Fruit fly (Drosophila melanogaster) whole organism, pupa: ENCODE data around the gene CG14174.

Experiments
- CG10348 ChIP-seq: fragments of 200-800 bp; sonication (Bioruptor generic); IDR thresholded peaks from 2 replicates; pipeline ENCODE4 v1.3.6; 2022; ENCODE audit warnings: missing biosample characterization, missing genetic modification characterization
- CG12605 ChIP-seq: fragments of 200-800 bp; sonication (Bioruptor generic); IDR thresholded peaks from 2 replicates; pipeline ENCODE4 v1.3.6; 2022; ENCODE audit warnings: missing biosample characterization, missing genetic modification characterization
- CG13204 ChIP-seq: fragments of 200-800 bp; sonication (Bioruptor generic); optimal IDR thresholded peaks from 2 replicates; lab custom pipeline; 2018; ENCODE audit warnings: missing biosample characterization, mild to moderate bottlenecking, missing genetic modification characterization, moderate library complexity
- CG14655 ChIP-seq: fragments of 200-800 bp; sonication (Bioruptor generic); optimal IDR thresholded peaks from 3 replicates; lab custom pipeline; 2017; ENCODE audit warnings: mild to moderate bottlenecking, missing biosample characterization, missing genetic modification reagents, missing genetic modification characterization
- CG15710 ChIP-seq: fragments of 200-800 bp; sonication (Bioruptor generic); optimal IDR thresholded peaks from 2 replicates; lab custom pipeline; 2018; ENCODE audit warnings: missing biosample characterization, mild to moderate bottlenecking, missing genetic modification characterization, moderate library complexity
- CG17806 ChIP-seq: fragments of 200-800 bp; sonication (Bioruptor generic); optimal IDR thresholded peaks from 2 replicates; lab custom pipeline; 2018; ENCODE audit warnings: missing biosample characterization, mild to moderate bottlenecking, missing genetic modification characterization, moderate library complexity
- CG32121 ChIP-seq: fragments of 200-800 bp; sonication (Bioruptor generic); IDR thresholded peaks from 2 replicates; pipeline ENCODE4 v1.3.6; 2022; ENCODE audit warnings: missing biosample characterization, missing genetic modification characterization
- CG34367 ChIP-seq: fragments of 200-800 bp; sonication (Bioruptor generic); optimal IDR thresholded peaks from 2 replicates; lab custom pipeline; 2018; ENCODE audit warnings: missing biosample characterization, mild to moderate bottlenecking, missing genetic modification characterization
- CG4496 ChIP-seq: fragments of 200-800 bp; sonication (Bioruptor generic); IDR thresholded peaks from 3 replicates; pipeline ENCODE4 v1.3.6; 2022; ENCODE audit warnings: missing biosample characterization, missing genetic modification characterization
- CG8159 ChIP-seq: fragments of 200-800 bp; sonication (Bioruptor generic); optimal IDR thresholded peaks from 3 replicates; lab custom pipeline; 2018; ENCODE audit warnings: missing biosample characterization, mild to moderate bottlenecking, missing genetic modification characterization, moderate library complexity
- CG8301 ChIP-seq: fragments of 200-800 bp; sonication (Bioruptor generic); optimal IDR thresholded peaks from 2 replicates; lab custom pipeline; 2018; ENCODE audit warnings: missing biosample characterization, mild to moderate bottlenecking, missing genetic modification characterization
- CG9948 ChIP-seq: fragments of 200-800 bp; sonication (Bioruptor generic); optimal IDR thresholded peaks from 2 replicates; lab custom pipeline; 2018; ENCODE audit warnings: missing biosample characterization, mild to moderate bottlenecking, missing genetic modification characterization, moderate library complexity
- D1 ChIP-seq: fragments of 200-800 bp; sonication (Bioruptor generic); optimal IDR thresholded peaks from 2 replicates; lab custom pipeline; 2018; ENCODE audit warnings: missing biosample characterization, mild to moderate bottlenecking, missing genetic modification characterization, moderate library complexity
- EcR ChIP-seq: fragments of 200-800 bp; sonication (Bioruptor generic); optimal IDR thresholded peaks from 3 replicates; lab custom pipeline; 2019; ENCODE audit warnings: missing biosample characterization, missing genetic modification characterization, mild to moderate bottlenecking, moderate library complexity, missing genetic modification reagents
- Ets98B ChIP-seq: fragments of 200-800 bp; sonication (Bioruptor generic); IDR thresholded peaks from 2 replicates; pipeline ENCODE4 v1.3.6; 2022; ENCODE audit warnings: missing biosample characterization, missing genetic modification characterization
- Pif1A ChIP-seq: fragments of 200-800 bp; sonication (Bioruptor generic); optimal IDR thresholded peaks from 3 replicates; lab custom pipeline; 2016; ENCODE audit warnings: missing biosample characterization, missing genetic modification characterization
- Pif1B ChIP-seq: fragments of 200-800 bp; sonication (Bioruptor generic); optimal IDR thresholded peaks from 3 replicates; lab custom pipeline; 2016; ENCODE audit warnings: missing biosample characterization, missing genetic modification characterization
- Snoo ChIP-seq: fragments of 200-800 bp; sonication (Bioruptor generic); optimal IDR thresholded peaks from 3 replicates; lab custom pipeline; 2017; ENCODE audit warnings: missing biosample characterization, mild to moderate bottlenecking, missing genetic modification characterization, inconsistent platforms
- fd96Ca ChIP-seq: fragments of 200-800 bp; sonication (Bioruptor generic); IDR thresholded peaks from 3 replicates; pipeline ENCODE4 v1.3.6; 2022; ENCODE audit warnings: missing biosample characterization, missing genetic modification characterization
- gl ChIP-seq: fragments of 200-800 bp; sonication (Bioruptor generic); optimal IDR thresholded peaks from 2 replicates; lab custom pipeline; 2018; ENCODE audit warnings: missing biosample characterization, mild to moderate bottlenecking, missing genetic modification characterization
- rn ChIP-seq: fragments of 200-800 bp; sonication (Bioruptor generic); IDR thresholded peaks from 2 replicates; pipeline ENCODE4 v1.3.6; 2022; ENCODE audit warnings: missing biosample characterization, missing genetic modification characterization

Gene CG14174

DNA sequence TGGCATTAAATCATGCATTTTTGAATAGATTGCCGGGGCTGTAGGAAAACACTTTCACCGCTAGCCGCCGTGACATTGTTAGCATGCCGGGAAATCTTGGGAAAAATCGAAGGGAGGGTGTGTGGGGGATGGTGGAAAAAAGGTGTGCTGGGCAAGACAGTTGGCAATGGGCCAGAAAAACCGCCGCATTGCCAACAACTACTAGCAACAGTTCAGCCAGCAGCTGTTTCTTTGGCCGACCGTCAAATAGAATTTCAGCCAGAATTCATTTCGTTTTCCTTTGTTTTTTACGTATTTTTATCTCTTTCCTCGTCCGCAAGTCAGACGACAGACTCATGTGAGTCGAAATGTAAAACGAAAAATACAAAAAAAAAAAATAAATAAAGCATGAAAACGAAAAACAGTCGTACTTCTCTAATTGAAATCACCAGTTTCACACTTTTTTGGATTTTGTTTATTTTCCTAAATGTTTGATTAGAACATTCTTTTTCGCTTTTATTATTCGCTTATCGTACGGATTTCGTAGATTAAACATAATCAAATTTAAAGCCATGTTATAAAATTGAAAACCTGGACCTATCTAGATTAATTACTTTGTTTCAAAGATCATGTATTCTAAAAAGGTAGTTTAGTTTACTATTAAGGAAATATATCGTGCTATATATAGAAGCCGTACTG, 28.2 kb upstream of the CG14174 start:
- TF ChIP-seq CG13204 (GFP tag; lab: Kevin White, UChicago) (no peak), CG9948 (tag; lab: Kevin White, UChicago) (no peak), CG17806 (tag; lab: Kevin White, UChicago) (no peak), Pif1B (GFP tag; lab: Kevin White, UChicago) (no peak), CG14655 (GFP tag; lab: Kevin White, UChicago) (peak; percentile 26), Ets98B (no peak; the same call in 1 of the 2 replicates), CG15710 (no peak), Snoo (tag; lab: Kevin White, UChicago) (peak; percentile 9), gl (tag; lab: Kevin White, UChicago) (no peak), rn (no peak), CG32121 (GFP tag; lab: Robert Waterston, UW) (peak; percentile 91), fd96Ca (GFP tag; lab: Robert Waterston, UW) (no peak), CG34367 (tag; lab: Kevin White, UChicago) (no peak), CG10348 (GFP tag; lab: Robert Waterston, UW) (no peak), Pif1A (GFP tag; lab: Kevin White, UChicago) (no peak), CG4496 (GFP tag; lab: Robert Waterston, UW) (peak; percentile 37; the same call in 1 of the 3 replicates), CG12605 (0 out of 2 replicates have a peak, but pooled peaks have one; percentile 22), CG8301 (tag; lab: Kevin White, UChicago) (peak; percentile 19), D1 (no peak), CG8159 (tag; lab: Kevin White, UChicago) (no peak), EcR (no peak)
- TF ChIP-seq, all 21 proteins: peak for 6

DNA sequence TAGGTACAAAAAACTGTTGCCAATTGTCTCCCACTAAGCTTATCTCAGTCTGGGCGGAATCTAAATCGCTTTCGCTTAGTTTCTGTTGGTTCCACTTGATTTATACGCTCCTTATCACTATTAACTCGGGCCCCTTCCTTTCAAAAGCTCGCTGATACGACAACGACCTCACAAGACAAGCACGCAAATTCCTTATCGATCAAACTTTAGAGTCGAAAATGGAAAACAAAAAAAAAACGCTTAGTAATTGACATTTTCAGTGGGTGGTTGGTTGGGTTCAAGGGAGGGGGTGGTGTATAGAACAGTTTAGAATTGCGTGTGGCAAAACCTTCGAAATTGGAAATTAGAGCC, 27.7 kb upstream of the CG14174 start:
- TF ChIP-seq CG9948 (tag; lab: Kevin White, UChicago): no peak
- TF ChIP-seq Pif1A (GFP tag; lab: Kevin White, UChicago): no peak
- no peak for TF ChIP-seq CG12605
- TF ChIP-seq fd96Ca (GFP tag; lab: Robert Waterston, UW): no peak
- TF ChIP-seq CG15710: no peak
- TF ChIP-seq, all 21 proteins: peak for 0

DNA sequence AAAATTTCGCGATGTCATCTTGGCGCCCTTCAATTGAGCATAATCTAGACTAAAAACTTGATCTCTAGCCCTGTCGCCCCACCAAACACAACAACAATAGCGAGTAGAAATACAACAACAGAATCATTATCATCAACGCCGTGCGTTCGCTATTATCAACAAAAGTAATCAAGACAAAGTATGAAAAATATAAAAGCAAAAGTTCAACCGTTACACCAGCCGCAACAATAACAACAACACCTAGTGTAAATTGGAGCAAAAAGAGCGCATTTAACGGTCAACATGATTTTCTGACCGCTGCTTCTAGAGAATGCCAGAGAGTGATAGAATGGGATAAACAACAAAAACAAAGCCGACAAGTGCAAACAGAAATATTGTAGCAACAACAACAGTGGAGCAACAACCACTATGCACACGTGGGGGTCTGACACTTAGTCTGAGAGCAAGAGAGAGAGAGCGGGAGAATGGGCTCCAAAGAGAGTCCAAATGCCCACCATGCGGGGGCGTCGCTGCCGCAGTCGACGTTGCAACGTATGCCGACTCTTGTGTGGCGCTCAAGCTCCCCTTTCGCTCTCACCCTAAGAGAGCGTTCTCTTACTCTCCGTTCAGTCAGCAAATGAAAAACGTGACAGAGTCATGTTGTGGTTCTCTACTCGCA, 26.8 kb upstream of the CG14174 start:
- TF ChIP-seq EcR (peak; percentile 80), CG12605 (peak; percentile 32; the same call in 1 of the 2 replicates), gl (tag; lab: Kevin White, UChicago) (no peak), Ets98B (peak; percentile 54; the same call in 1 of the 2 replicates), Pif1B (GFP tag; lab: Kevin White, UChicago) (no peak)

DNA sequence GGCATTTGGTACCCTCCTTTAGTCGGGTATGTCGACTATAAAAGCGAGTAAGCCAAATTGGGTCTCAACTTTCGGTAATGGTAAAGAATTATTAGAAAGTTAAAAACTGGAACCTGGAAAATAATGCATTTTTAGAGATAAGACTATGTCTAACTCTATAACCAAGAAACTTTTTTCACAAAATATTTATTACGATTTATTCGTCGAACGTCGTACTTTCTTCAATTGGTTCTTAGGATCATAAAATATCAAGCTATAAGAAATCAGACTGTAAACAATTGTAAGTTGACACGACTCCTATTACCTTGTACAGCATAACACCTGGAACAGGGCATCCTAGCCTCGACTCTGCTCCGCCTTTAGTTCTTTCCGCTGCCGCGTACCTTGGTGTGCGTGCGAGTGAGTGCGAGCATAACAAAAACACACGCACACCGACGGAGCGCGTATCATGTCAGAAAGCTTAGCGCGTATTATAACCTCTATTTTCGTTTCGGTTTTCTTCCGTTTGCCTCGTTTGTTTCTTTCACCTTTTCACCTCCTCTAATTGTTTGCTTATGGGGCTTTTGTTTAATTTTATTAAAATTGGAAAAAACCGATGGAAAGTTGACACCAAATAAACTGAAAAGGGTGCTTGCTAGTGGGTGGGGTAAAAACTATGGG, 26.1 kb upstream of the CG14174 start:
- TF ChIP-seq CG8159 (tag; lab: Kevin White, UChicago) (peak; percentile 95), D1 (peak; percentile 84), gl (tag; lab: Kevin White, UChicago) (peak; percentile 69), CG8301 (tag; lab: Kevin White, UChicago) (peak; percentile 94), EcR (no peak), CG34367 (tag; lab: Kevin White, UChicago) (peak; percentile 86), rn (peak; percentile 56; the same call in 1 of the 2 replicates), CG17806 (tag; lab: Kevin White, UChicago) (peak; percentile 83), Snoo (tag; lab: Kevin White, UChicago) (peak; percentile 93), CG12605 (no peak), CG32121 (GFP tag; lab: Robert Waterston, UW) (peak; percentile 73), Pif1B (GFP tag; lab: Kevin White, UChicago) (peak; percentile 89), Pif1A (GFP tag; lab: Kevin White, UChicago) (peak; percentile 93), CG13204 (GFP tag; lab: Kevin White, UChicago) (peak; percentile 66), CG15710 (peak; percentile 92), Ets98B (peak; percentile 39; the same call in 1 of the 2 replicates), CG14655 (GFP tag; lab: Kevin White, UChicago) (peak; percentile 97), CG10348 (GFP tag; lab: Robert Waterston, UW) (peak; percentile 56; the same call in 1 of the 2 replicates), CG4496 (GFP tag; lab: Robert Waterston, UW) (peak; percentile 82), fd96Ca (GFP tag; lab: Robert Waterston, UW) (peak; percentile 87; the same call in 2 of the 3 replicates), CG9948 (tag; lab: Kevin White, UChicago) (peak; percentile 92)

DNA sequence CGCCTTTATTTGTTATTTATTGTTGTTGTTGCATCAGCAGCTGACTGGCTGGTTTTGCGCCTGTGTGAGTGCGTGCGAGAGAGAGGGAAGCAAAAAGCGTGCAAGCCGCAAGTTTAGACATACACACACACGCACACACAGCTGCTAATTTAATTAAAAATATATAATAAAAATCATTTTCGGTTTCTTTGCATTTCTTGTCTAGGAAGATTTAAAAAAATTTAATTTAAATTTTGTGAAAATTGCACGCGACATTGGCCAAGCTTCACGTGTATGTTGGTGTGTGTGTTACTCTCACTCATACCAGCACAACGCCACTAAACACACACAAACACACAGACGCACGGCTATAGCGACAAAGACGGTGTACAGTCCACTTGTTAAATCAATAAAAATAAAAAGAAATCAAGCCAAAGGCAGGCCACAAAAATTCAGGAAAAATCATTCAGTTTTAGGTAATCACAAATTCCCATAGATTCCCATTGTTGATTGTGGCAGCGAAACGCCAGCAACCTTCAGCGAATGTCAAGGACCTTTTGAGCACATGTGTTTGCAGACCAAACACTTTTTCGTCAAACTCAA, 25.5 kb upstream of the CG14174 start:
- TF ChIP-seq Pif1B (GFP tag; lab: Kevin White, UChicago): no peak
- TF ChIP-seq CG32121 (GFP tag; lab: Robert Waterston, UW): peak; percentile 27; the same call in 1 of the 2 replicates
- no peak for TF ChIP-seq EcR
- peak; percentile 63; the same call in 1 of the 3 replicates for TF ChIP-seq CG4496 (GFP tag; lab: Robert Waterston, UW)
- TF ChIP-seq D1: no peak
- TF ChIP-seq, all 21 proteins: peak for 2
